Fruit fly (Drosophila melanogaster) whole organism, embryonic: Measurements from ENCODE around the gene Rbp.

Experiments used
- Antp ChIP-seq: fragments of 200-800 bp; sonication (Bioruptor generic); optimal IDR thresholded peaks from 3 replicates; lab custom pipeline; 2016; ENCODE audit warnings: missing biosample characterization, missing genetic modification characterization
- B-H1 ChIP-seq: fragments of 200-800 bp; sonication (Bioruptor generic); IDR thresholded peaks from 3 replicates; pipeline ENCODE4 v1.3.6; 2022; ENCODE audit warnings: missing biosample characterization, missing genetic modification characterization
- Bdp1 ChIP-seq: fragments of 200-800 bp; sonication (Bioruptor generic); optimal IDR thresholded peaks from 3 replicates; lab custom pipeline; 2016; ENCODE audit warnings: missing biosample characterization, missing genetic modification characterization
- CG10543 ChIP-seq: fragments of 200-800 bp; sonication (Bioruptor generic); optimal IDR thresholded peaks from 3 replicates; lab custom pipeline; 2017; ENCODE audit warnings: missing biosample characterization, mild to moderate bottlenecking, missing genetic modification characterization, moderate library complexity
- CG11723 ChIP-seq: fragments of 200-800 bp; sonication (Bioruptor generic); optimal IDR thresholded peaks from 2 replicates; lab custom pipeline; 2017; ENCODE audit warnings: missing biosample characterization, mild to moderate bottlenecking, missing genetic modification characterization
- CG12155 ChIP-seq: fragments of 200-800 bp; sonication (Bioruptor generic); optimal IDR thresholded peaks from 3 replicates; lab custom pipeline; 2016; ENCODE audit warnings: missing biosample characterization, missing genetic modification characterization
- CG12659 ChIP-seq: fragments of 200-800 bp; sonication (Bioruptor generic); optimal IDR thresholded peaks from 3 replicates; lab custom pipeline; 2017; ENCODE audit warnings: mild to moderate bottlenecking, missing biosample characterization, missing genetic modification reagents, missing genetic modification characterization
- CG14667 ChIP-seq: fragments of 200-800 bp; sonication (Bioruptor generic); IDR thresholded peaks from 2 replicates; pipeline ENCODE4 v1.3.6; 2022; ENCODE audit warnings: missing biosample characterization, missing genetic modification characterization
- CG17328 ChIP-seq: fragments of 200-800 bp; sonication (Bioruptor generic); IDR thresholded peaks from 2 replicates; pipeline ENCODE4 v1.3.6; 2022; ENCODE audit warnings: missing biosample characterization, missing genetic modification characterization
- CG17802 ChIP-seq: fragments of 200-800 bp; sonication (Bioruptor generic); optimal IDR thresholded peaks from 2 replicates; lab custom pipeline; 2018; ENCODE audit warnings: missing biosample characterization, mild to moderate bottlenecking, missing genetic modification characterization, moderate library complexity
- CG18764 ChIP-seq: fragments of 200-800 bp; sonication (Bioruptor generic); optimal IDR thresholded peaks from 3 replicates; lab custom pipeline; 2016; ENCODE audit warnings: missing biosample characterization, missing genetic modification characterization
- CG3163 ChIP-seq: fragments of 200-800 bp; sonication (Bioruptor generic); optimal IDR thresholded peaks from 3 replicates; lab custom pipeline; 2016; ENCODE audit warnings: missing biosample characterization, missing genetic modification characterization
- CG4404 ChIP-seq: fragments of 200-800 bp; sonication (Bioruptor generic); IDR thresholded peaks from 2 replicates; pipeline ENCODE4 v1.3.6; 2022; ENCODE audit warnings: missing biosample characterization, missing genetic modification characterization
- CG4730 ChIP-seq: fragments of 200-800 bp; sonication (Bioruptor generic); IDR thresholded peaks from 2 replicates; pipeline ENCODE4 v1.3.6; 2022; ENCODE audit warnings: missing biosample characterization, missing genetic modification characterization
- CG5180 ChIP-seq: fragments of 200-800 bp; sonication (Bioruptor generic); optimal IDR thresholded peaks from 3 replicates; lab custom pipeline; 2017; ENCODE audit warnings: missing biosample characterization, missing genetic modification characterization, mild to moderate bottlenecking, moderate library complexity, missing genetic modification reagents
- CG6683 ChIP-seq: fragments of 200-800 bp; sonication (Bioruptor generic); optimal IDR thresholded peaks from 2 replicates; lab custom pipeline; 2017; ENCODE audit warnings: missing biosample characterization, mild to moderate bottlenecking, missing genetic modification characterization, missing genetic modification reagents
- CG8359 ChIP-seq: fragments of 200-800 bp; sonication (Bioruptor generic); optimal IDR thresholded peaks from 2 replicates; lab custom pipeline; 2017; ENCODE audit warnings: missing biosample characterization, mild to moderate bottlenecking, missing genetic modification characterization, borderline replicate concordance
- CG8944 ChIP-seq: fragments of 200-800 bp; sonication (Bioruptor generic); optimal IDR thresholded peaks from 3 replicates; lab custom pipeline; 2016; ENCODE audit warnings: missing biosample characterization, missing genetic modification characterization
- CG9932 ChIP-seq: fragments of 200-800 bp; sonication (Bioruptor generic); IDR thresholded peaks from 2 replicates; pipeline ENCODE4 v1.3.6; 2022; ENCODE audit warnings: missing biosample characterization, missing genetic modification characterization
- Drgx ChIP-seq: fragments of 200-800 bp; sonication (Bioruptor generic); IDR thresholded peaks from 2 replicates; pipeline ENCODE4 v1.3.6; 2022; ENCODE audit warnings: missing biosample characterization, missing genetic modification characterization
- Elba2 ChIP-seq: fragments of 200-800 bp; sonication (Bioruptor generic); optimal IDR thresholded peaks from 3 replicates; lab custom pipeline; 2016; ENCODE audit warnings: missing biosample characterization, missing genetic modification characterization
- Gsc ChIP-seq: fragments of 200-800 bp; sonication (Bioruptor generic); IDR thresholded peaks from 2 replicates; pipeline ENCODE4 v1.3.6; 2022; ENCODE audit warnings: missing biosample characterization, missing genetic modification characterization
- Hey ChIP-seq: fragments of 200-800 bp; sonication (Bioruptor generic); optimal IDR thresholded peaks from 3 replicates; lab custom pipeline; 2018; ENCODE audit warnings: missing biosample characterization, mild to moderate bottlenecking, missing genetic modification characterization
- HmgZ ChIP-seq: fragments of 200-800 bp; sonication (Bioruptor generic); optimal IDR thresholded peaks from 2 replicates; lab custom pipeline; 2018; ENCODE audit warnings: missing biosample characterization, mild to moderate bottlenecking, missing genetic modification characterization
- Hsf ChIP-seq: fragments of 200-800 bp; sonication (Bioruptor generic); optimal IDR thresholded peaks from 3 replicates; lab custom pipeline; 2016; ENCODE audit warnings: missing biosample characterization, missing genetic modification characterization
- Poxn ChIP-seq: fragments of 200-800 bp; sonication (Bioruptor generic); IDR thresholded peaks from 2 replicates; pipeline ENCODE4 v1.3.6; 2022; ENCODE audit warnings: missing biosample characterization, missing genetic modification characterization
- Sry-β ChIP-seq: fragments of 200-800 bp; sonication (Bioruptor generic); optimal IDR thresholded peaks from 2 replicates; lab custom pipeline; 2018; ENCODE audit warnings: missing biosample characterization, mild to moderate bottlenecking, missing genetic modification characterization, moderate library complexity
- Ssrp ChIP-seq: fragments of 200-800 bp; sonication (Bioruptor generic); optimal IDR thresholded peaks from 2 replicates; lab custom pipeline; 2018; ENCODE audit warnings: missing biosample characterization, mild to moderate bottlenecking, missing genetic modification characterization, moderate library complexity
- ap ChIP-seq: fragments of 200-800 bp; sonication (Bioruptor generic); IDR thresholded peaks from 2 replicates; pipeline ENCODE4 v1.3.6; 2022; ENCODE audit warnings: missing biosample characterization, missing genetic modification characterization
- ara ChIP-seq: fragments of 200-800 bp; sonication (Bioruptor generic); IDR thresholded peaks from 2 replicates; pipeline ENCODE4 v1.3.6; 2022; ENCODE audit warnings: missing biosample characterization, missing genetic modification characterization
- ase ChIP-seq: fragments of 200-800 bp; sonication (Bioruptor generic); IDR thresholded peaks from 3 replicates; pipeline ENCODE4 v1.3.6; 2022; ENCODE audit warnings: missing biosample characterization, missing genetic modification characterization
- ato ChIP-seq: fragments of 200-800 bp; sonication (Bioruptor generic); IDR thresholded peaks from 2 replicates; pipeline ENCODE4 v1.3.6; 2022; ENCODE audit warnings: missing biosample characterization, missing genetic modification characterization; ENCODE audit not compliant: partially characterized antibody
- chm ChIP-seq: fragments of 200-800 bp; sonication (Bioruptor generic); IDR thresholded peaks from 2 replicates; pipeline ENCODE4 v1.3.6; 2022; ENCODE audit warnings: missing biosample characterization, missing genetic modification characterization
- ci ChIP-seq: fragments of 200-800 bp; sonication (Bioruptor generic); IDR thresholded peaks from 3 replicates; pipeline ENCODE4 v1.3.6; 2022; ENCODE audit warnings: missing biosample characterization, missing genetic modification characterization
- ewg ChIP-seq: fragments of 200-800 bp; sonication (Bioruptor generic); optimal IDR thresholded peaks from 3 replicates; lab custom pipeline; 2017; ENCODE audit warnings: mild to moderate bottlenecking, missing biosample characterization, missing genetic modification reagents, missing genetic modification characterization
- gro ChIP-seq: fragments of 200-800 bp; sonication (Bioruptor generic); optimal IDR thresholded peaks from 2 replicates; lab custom pipeline; 2016; ENCODE audit warnings: missing biosample characterization, missing genetic modification characterization
- gsb ChIP-seq: fragments of 200-800 bp; sonication (Bioruptor generic); IDR thresholded peaks from 2 replicates; pipeline ENCODE4 v1.3.6; 2022; ENCODE audit warnings: missing biosample characterization, missing genetic modification characterization
- h ChIP-seq: fragments of >200 bp; optimal IDR thresholded peaks from 2 replicates; lab custom pipeline; 2017
- jigr1 ChIP-seq: fragments of 200-800 bp; sonication (Bioruptor generic); IDR thresholded peaks from 3 replicates; pipeline ENCODE4 v1.3.6; 2022; ENCODE audit warnings: missing biosample characterization, missing genetic modification characterization
- kah ChIP-seq: fragments of 200-800 bp; sonication (Bioruptor generic); optimal IDR thresholded peaks from 2 replicates; lab custom pipeline; 2018; ENCODE audit warnings: missing biosample characterization, mild to moderate bottlenecking, missing genetic modification characterization
- kay ChIP-seq: fragments of 200-800 bp; sonication (Bioruptor generic); optimal IDR thresholded peaks from 2 replicates; lab custom pipeline; 2016; ENCODE audit warnings: missing biosample characterization, missing genetic modification characterization
- klu ChIP-seq: fragments of 200-800 bp; sonication (Bioruptor generic); IDR thresholded peaks from 2 replicates; pipeline ENCODE4 v1.3.6; 2022; ENCODE audit warnings: missing biosample characterization, missing genetic modification characterization
- nom ChIP-seq: fragments of 200-800 bp; sonication (Bioruptor generic); optimal IDR thresholded peaks from 2 replicates; lab custom pipeline; 2017; ENCODE audit warnings: missing biosample characterization, missing genetic modification characterization, mild to moderate bottlenecking, moderate library complexity, missing genetic modification reagents
- onecut ChIP-seq: fragments of 200-800 bp; sonication (Bioruptor generic); IDR thresholded peaks from 2 replicates; pipeline ENCODE4 v1.3.6; 2022; ENCODE audit warnings: missing biosample characterization, missing genetic modification characterization
- pfk ChIP-seq: fragments of 200-800 bp; sonication (Bioruptor generic); optimal IDR thresholded peaks from 2 replicates; lab custom pipeline; 2018; ENCODE audit warnings: missing biosample characterization, mild to moderate bottlenecking, missing genetic modification characterization, moderate library complexity
- schlank ChIP-seq: fragments of 200-800 bp; sonication (Bioruptor generic); optimal IDR thresholded peaks from 2 replicates; lab custom pipeline; 2018; ENCODE audit warnings: missing biosample characterization, mild to moderate bottlenecking, missing genetic modification characterization
- slou ChIP-seq: fragments of 200-800 bp; sonication (Bioruptor generic); optimal IDR thresholded peaks from 3 replicates; lab custom pipeline; 2016; ENCODE audit warnings: missing biosample characterization, missing genetic modification characterization
- sug ChIP-seq: fragments of 200-800 bp; optimal IDR thresholded peaks from 2 replicates; lab custom pipeline; 2019; ENCODE audit warnings: missing biosample characterization, mild to moderate bottlenecking, missing genetic modification characterization, moderate library complexity

The Rbp gene

dm6 chr3R:15427818-15428199, 53.4 kb downstream of the Rbp start (continued):
- TF ChIP-seq CG12659 (GFP tag; lab: Kevin White, UChicago) (no peak), CG8944 (GFP tag; lab: Kevin White, UChicago) (no peak), klu (GFP tag; lab: Robert Waterston, UW) (no peak), kah (GFP tag; lab: Kevin White, UChicago) (no peak), gsb (GFP tag; lab: Robert Waterston, UW) (no peak), Bdp1 (no peak), Hey (tag; lab: Kevin White, UChicago) (no peak), sug (no peak), onecut (GFP tag; lab: Robert Waterston, UW) (peak; percentile 26; the same call in 1 of the 2 replicates), Poxn (GFP tag; lab: Robert Waterston, UW) (no peak), ci (GFP tag; lab: Robert Waterston, UW) (peak; percentile 50; the same call in 1 of the 3 replicates), gro (GFP tag; lab: Kevin White, UChicago) (no peak), Hsf (peak; percentile 47), CG4404 (no peak), CG18764 (no peak), Elba2 (GFP tag; lab: Kevin White, UChicago) (no peak), CG3163 (no peak), CG17802 (tag; lab: Kevin White, UChicago) (no peak), pfk (GFP tag; lab: Kevin White, UChicago) (no peak), ato (GFP tag; lab: Robert Waterston, UW) (no peak), B-H1 (0 out of 3 replicates have a peak, but pooled peaks have one; percentile 20), ewg (peak; percentile 33), CG10543 (GFP tag; lab: Kevin White, UChicago) (no peak), chm (GFP tag; lab: Robert Waterston, UW) (peak; percentile 68; the same call in 1 of the 2 replicates), CG8359 (GFP tag; lab: Kevin White, UChicago) (peak; percentile 36), Sry-β (GFP tag; lab: Kevin White, UChicago) (no peak), CG5180 (no peak), Drgx (GFP tag; lab: Robert Waterston, UW) (peak; percentile 44), Gsc (GFP tag; lab: Robert Waterston, UW) (0 out of 2 replicates have a peak, but pooled peaks have one; percentile 6), Ssrp (tag; lab: Kevin White, UChicago) (peak; percentile 69), ase (GFP tag; lab: Robert Waterston, UW) (no peak), CG4730 (GFP tag; lab: Robert Waterston, UW) (no peak), ap (GFP tag; lab: Robert Waterston, UW) (no peak), CG12155 (GFP tag; lab: Kevin White, UChicago) (peak; percentile 17), h (lab: Kevin White, UChicago) (no peak), schlank (tag; lab: Kevin White, UChicago) (no peak), CG9932 (no peak), CG11723 (peak; percentile 19), jigr1 (GFP tag; lab: Robert Waterston, UW) (no peak), CG17328 (GFP tag; lab: Robert Waterston, UW) (peak; percentile 64; the same call in 1 of the 2 replicates), nom (GFP tag; lab: Kevin White, UChicago) (no peak), CG6683 (GFP tag; lab: Kevin White, UChicago) (no peak), CG14667 (GFP tag; lab: Robert Waterston, UW) (no peak), slou (GFP tag; lab: Kevin White, UChicago) (no peak), HmgZ (tag; lab: Kevin White, UChicago) (no peak), kay (GFP tag; lab: Kevin White, UChicago) (peak; percentile 17), Antp (GFP tag; lab: Kevin White, UChicago) (peak; percentile 11), ara (GFP tag; lab: Robert Waterston, UW) (peak; percentile 37; the same call in 1 of the 2 replicates)
